Fruit fly (Drosophila melanogaster) whole organism, embryonic: ENCODE data around the gene Kdsr.

Experiments
- Atf6 ChIP-seq: fragments of 200-800 bp; sonication (Bioruptor generic); IDR thresholded peaks from 2 replicates; pipeline ENCODE4 v1.3.6; 2022; ENCODE audit warnings: missing biosample characterization, missing genetic modification characterization
- B-H1 ChIP-seq: fragments of 200-800 bp; sonication (Bioruptor generic); IDR thresholded peaks from 3 replicates; pipeline ENCODE4 v1.3.6; 2022; ENCODE audit warnings: missing biosample characterization, missing genetic modification characterization
- BEAF-32 ChIP-seq: fragments of 200-800 bp; sonication (Bioruptor generic); optimal IDR thresholded peaks from 3 replicates; lab custom pipeline; 2017; ENCODE audit warnings: missing biosample characterization, missing genetic modification characterization, mild to moderate bottlenecking, moderate library complexity, missing genetic modification reagents
- CG10147 ChIP-seq: fragments of 200-800 bp; sonication (Bioruptor generic); optimal IDR thresholded peaks from 2 replicates; lab custom pipeline; 2019; ENCODE audit warnings: missing biosample characterization, mild to moderate bottlenecking, missing genetic modification characterization, moderate library complexity
- CG12155 ChIP-seq: fragments of 200-800 bp; sonication (Bioruptor generic); optimal IDR thresholded peaks from 3 replicates; lab custom pipeline; 2016; ENCODE audit warnings: missing biosample characterization, missing genetic modification characterization
- CG12942 ChIP-seq: fragments of 200-800 bp; sonication (Bioruptor generic); optimal IDR thresholded peaks from 3 replicates; lab custom pipeline; 2016; ENCODE audit warnings: missing biosample characterization, missing genetic modification characterization
- CG14014 ChIP-seq: fragments of 200-800 bp; sonication (Bioruptor generic); IDR thresholded peaks from 2 replicates; pipeline ENCODE4 v1.3.6; 2022; ENCODE audit warnings: missing biosample characterization, missing genetic modification characterization
- CG14710 ChIP-seq: fragments of 200-800 bp; sonication (Bioruptor generic); optimal IDR thresholded peaks from 3 replicates; lab custom pipeline; 2019; ENCODE audit warnings: missing biosample characterization, mild to moderate bottlenecking, missing genetic modification characterization, moderate library complexity
- CG15601 ChIP-seq: fragments of 200-800 bp; sonication (Bioruptor generic); optimal IDR thresholded peaks from 3 replicates; lab custom pipeline; 2019; ENCODE audit warnings: missing biosample characterization, mild to moderate bottlenecking, missing genetic modification characterization, moderate library complexity
- CG17912 ChIP-seq: fragments of 200-800 bp; sonication (Bioruptor generic); optimal IDR thresholded peaks from 2 replicates; lab custom pipeline; 2018; ENCODE audit warnings: missing biosample characterization, mild to moderate bottlenecking, missing genetic modification characterization
- CG2116 ChIP-seq: fragments of 200-800 bp; sonication (Bioruptor generic); optimal IDR thresholded peaks from 3 replicates; lab custom pipeline; 2018; ENCODE audit warnings: missing biosample characterization, mild to moderate bottlenecking, missing genetic modification characterization
- CG32767 ChIP-seq: fragments of 200-800 bp; sonication (Bioruptor generic); IDR thresholded peaks from 2 replicates; pipeline ENCODE4 v1.3.6; 2022; ENCODE audit warnings: missing biosample characterization, missing genetic modification characterization
- CG6175 ChIP-seq: fragments of 200-800 bp; sonication (Bioruptor generic); IDR thresholded peaks from 3 replicates; pipeline ENCODE4 v1.3.6; 2022; ENCODE audit warnings: missing biosample characterization, missing genetic modification characterization
- CG6254 ChIP-seq: fragments of 200-800 bp; sonication (Bioruptor generic); optimal IDR thresholded peaks from 3 replicates; lab custom pipeline; 2017; ENCODE audit warnings: mild to moderate bottlenecking, missing biosample characterization, missing genetic modification reagents, missing genetic modification characterization
- CG6272 ChIP-seq: fragments of 200-800 bp; sonication (Bioruptor generic); IDR thresholded peaks from 2 replicates; pipeline ENCODE4 v1.3.6; 2022; ENCODE audit warnings: missing biosample characterization, missing genetic modification characterization
- CG7928 ChIP-seq: fragments of 200-800 bp; sonication (Bioruptor generic); optimal IDR thresholded peaks from 2 replicates; lab custom pipeline; 2017; ENCODE audit warnings: missing biosample characterization, mild to moderate bottlenecking, missing genetic modification characterization
- CG8089 ChIP-seq: fragments of 200-800 bp; sonication (Bioruptor generic); optimal IDR thresholded peaks from 3 replicates; lab custom pipeline; 2016; ENCODE audit warnings: missing biosample characterization, missing genetic modification characterization
- CG8281 ChIP-seq: fragments of 200-800 bp; sonication (Bioruptor generic); optimal IDR thresholded peaks from 2 replicates; lab custom pipeline; 2018; ENCODE audit warnings: missing biosample characterization, mild to moderate bottlenecking, missing genetic modification characterization, moderate library complexity
- CG9876 ChIP-seq: fragments of 200-800 bp; sonication (Bioruptor generic); optimal IDR thresholded peaks from 2 replicates; lab custom pipeline; 2016; ENCODE audit warnings: missing biosample characterization, missing genetic modification characterization
- Chrac-16 ChIP-seq: fragments of 200-800 bp; sonication (Bioruptor generic); optimal IDR thresholded peaks from 3 replicates; lab custom pipeline; 2016; ENCODE audit warnings: missing biosample characterization, missing genetic modification characterization
- CkIIα-i1 ChIP-seq: fragments of 200-800 bp; sonication (Bioruptor generic); IDR thresholded peaks from 2 replicates; pipeline ENCODE4 v1.3.6; 2022; ENCODE audit warnings: missing biosample characterization, missing genetic modification characterization
- Dfd ChIP-seq, 2 experiments: fragments of >200 bp; optimal IDR thresholded peaks; 2 replicates each; lab custom pipeline; 2017; ENCODE audit warnings: missing biosample characterization in 2 of 2, missing genetic modification characterization in 2 of 2
- Dref ChIP-seq: fragments of 200-800 bp; sonication (Bioruptor generic); IDR thresholded peaks from 2 replicates; pipeline ENCODE4 v1.3.6; 2022; ENCODE audit warnings: missing biosample characterization, missing genetic modification characterization
- GATAe ChIP-seq: fragments of 200-800 bp; sonication (Bioruptor generic); conservative IDR thresholded peaks from 2 replicates; pipeline ENCODE4 v1.3.6; 2022; ENCODE audit warnings: missing biosample characterization, missing genetic modification characterization
- Gug ChIP-seq: fragments of 200-800 bp; sonication (Bioruptor generic); IDR thresholded peaks from 4 replicates; pipeline ENCODE4 v1.3.6; 2022; ENCODE audit warnings: missing biosample characterization, missing genetic modification characterization
- H2.0 ChIP-seq: fragments of 200-800 bp; sonication (Bioruptor generic); IDR thresholded peaks from 2 replicates; pipeline ENCODE4 v1.3.6; 2022; ENCODE audit warnings: missing biosample characterization, missing genetic modification characterization
- HLH4C ChIP-seq: fragments of 200-800 bp; sonication (Bioruptor generic); IDR thresholded peaks from 3 replicates; pipeline ENCODE4 v1.3.6; 2022; ENCODE audit warnings: missing biosample characterization, missing genetic modification characterization; ENCODE audit not compliant: partially characterized antibody
- Hr39 ChIP-seq: fragments of >200 bp; optimal IDR thresholded peaks from 2 replicates; lab custom pipeline; 2017
- Hsf ChIP-seq: fragments of 200-800 bp; sonication (Bioruptor generic); optimal IDR thresholded peaks from 3 replicates; lab custom pipeline; 2016; ENCODE audit warnings: missing biosample characterization, missing genetic modification characterization
- Nf-YA ChIP-seq: fragments of 200-800 bp; sonication (Bioruptor generic); IDR thresholded peaks from 2 replicates; pipeline ENCODE4 v1.3.6; 2022; ENCODE audit warnings: missing biosample characterization, missing genetic modification characterization
- Oaz ChIP-seq: fragments of 200-800 bp; sonication (Bioruptor generic); IDR thresholded peaks from 2 replicates; pipeline ENCODE4 v1.3.6; 2022; ENCODE audit warnings: missing biosample characterization, missing genetic modification characterization
- Optix ChIP-seq: fragments of 200-800 bp; sonication (Bioruptor generic); IDR thresholded peaks from 3 replicates; pipeline ENCODE4 v1.3.6; 2022; ENCODE audit warnings: missing biosample characterization, missing genetic modification characterization
- Rfx ChIP-seq: fragments of 200-800 bp; sonication (Bioruptor generic); IDR thresholded peaks from 2 replicates; pipeline ENCODE4 v1.3.6; 2022; ENCODE audit warnings: missing biosample characterization, missing genetic modification characterization
- cato ChIP-seq: fragments of 200-800 bp; sonication (Bioruptor generic); optimal IDR thresholded peaks from 2 replicates; lab custom pipeline; 2016; ENCODE audit warnings: missing biosample characterization, missing genetic modification characterization, borderline replicate concordance
- cg ChIP-seq: fragments of 200-800 bp; sonication (Bioruptor generic); optimal IDR thresholded peaks from 3 replicates; lab custom pipeline; 2019; ENCODE audit warnings: missing biosample characterization, mild to moderate bottlenecking, missing genetic modification characterization, moderate library complexity
- chif ChIP-seq, 2 experiments: fragments of 200-800 bp; sonication (Bioruptor generic); optimal IDR thresholded peaks; 3 replicates each; lab custom pipeline; 2016; ENCODE audit warnings: missing biosample characterization in 2 of 2, missing genetic modification characterization in 2 of 2
- corto ChIP-seq: fragments of 200-800 bp; sonication (Bioruptor generic); optimal IDR thresholded peaks from 2 replicates; lab custom pipeline; 2016; ENCODE audit warnings: missing biosample characterization, mild to moderate bottlenecking, missing genetic modification characterization, moderate library complexity
- dan ChIP-seq: fragments of 200-800 bp; sonication (Bioruptor generic); IDR thresholded peaks from 2 replicates; pipeline ENCODE4 v1.3.6; 2022; ENCODE audit warnings: missing biosample characterization, missing genetic modification characterization
- en ChIP-seq: fragments of 200-800 bp; sonication (Bioruptor generic); optimal IDR thresholded peaks from 2 replicates; lab custom pipeline; 2016; ENCODE audit warnings: missing biosample characterization, missing genetic modification characterization
- gce ChIP-seq: fragments of 200-800 bp; sonication (Bioruptor generic); IDR thresholded peaks from 3 replicates; pipeline ENCODE4 v1.3.6; 2022; ENCODE audit warnings: missing biosample characterization, missing genetic modification characterization
- lola ChIP-seq, 3 experiments: fragments of >200 bp in 2 of 3; fragments of 200-800 bp in 1 of 3; sonication (Bioruptor generic) in 1 of 3; optimal IDR thresholded peaks; 2 replicates each; lab custom pipeline; 2017 to 2019; ENCODE audit warnings: missing biosample characterization in 3 of 3, missing genetic modification characterization in 3 of 3, mild to moderate bottlenecking in 1 of 3, moderate library complexity in 1 of 3
- mam ChIP-seq: fragments of 200-800 bp; sonication (Bioruptor generic); optimal IDR thresholded peaks from 3 replicates; lab custom pipeline; 2016; ENCODE audit warnings: missing biosample characterization, missing genetic modification characterization
- nmo ChIP-seq: fragments of 200-800 bp; sonication (Bioruptor generic); optimal IDR thresholded peaks from 2 replicates; lab custom pipeline; 2018; ENCODE audit warnings: missing biosample characterization, mild to moderate bottlenecking, missing genetic modification characterization, moderate library complexity
- pho ChIP-seq: fragments of 200-800 bp; sonication (Bioruptor generic); optimal IDR thresholded peaks from 2 replicates; lab custom pipeline; 2016; ENCODE audit warnings: missing biosample characterization, missing genetic modification characterization
- phol ChIP-seq: fragments of 200-800 bp; sonication (Bioruptor generic); optimal IDR thresholded peaks from 3 replicates; lab custom pipeline; 2018; ENCODE audit warnings: missing biosample characterization, mild to moderate bottlenecking, missing genetic modification characterization, moderate library complexity
- ranshi ChIP-seq: fragments of 200-800 bp; sonication (Bioruptor generic); IDR thresholded peaks from 2 replicates; pipeline ENCODE4 v1.3.6; 2022; ENCODE audit warnings: missing biosample characterization, missing genetic modification characterization
- seq ChIP-seq: fragments of 200-800 bp; sonication (Bioruptor generic); IDR thresholded peaks from 2 replicates; pipeline ENCODE4 v1.3.6; 2022; ENCODE audit warnings: missing biosample characterization, missing genetic modification characterization
- shn ChIP-seq: fragments of 200-800 bp; sonication (Bioruptor generic); optimal IDR thresholded peaks from 3 replicates; lab custom pipeline; 2016; ENCODE audit warnings: missing biosample characterization, missing genetic modification characterization
- tio ChIP-seq: fragments of 200-800 bp; sonication (Bioruptor generic); optimal IDR thresholded peaks from 2 replicates; lab custom pipeline; 2017; ENCODE audit warnings: missing biosample characterization, missing genetic modification characterization, inconsistent platforms
- tx ChIP-seq: fragments of 200-800 bp; sonication (Bioruptor generic); optimal IDR thresholded peaks from 2 replicates; lab custom pipeline; 2016; ENCODE audit warnings: missing biosample characterization, missing genetic modification characterization
- unpg ChIP-seq: fragments of 200-800 bp; sonication (Bioruptor generic); optimal IDR thresholded peaks from 3 replicates; lab custom pipeline; 2018; ENCODE audit warnings: missing biosample characterization, mild to moderate bottlenecking, missing genetic modification characterization, moderate library complexity

Gene Kdsr

dm6 chr3R:25258628-25259240 lies 3.6 kb downstream of the Kdsr start, which contains the start of gene CG11857 (continued):
- TF ChIP-seq tx (GFP tag; lab: Kevin White, UChicago), result peak; percentile 96
- TF ChIP-seq dan (GFP tag; lab: Robert Waterston, UW), result peak; percentile 97
- TF ChIP-seq Oaz, result peak; percentile 98
- peak; percentile 99 for TF ChIP-seq nmo (GFP tag; lab: Kevin White, UChicago)
- TF ChIP-seq Chrac-16 (GFP tag; lab: Kevin White, UChicago), result peak; percentile 99
- peak; percentile 99 for TF ChIP-seq CG6272
- TF ChIP-seq CG8281 (tag; lab: Kevin White, UChicago), result peak; percentile 90
- TF ChIP-seq CG14710 (tag; lab: Kevin White, UChicago), result peak; percentile 98
- TF ChIP-seq CG10147 (GFP tag; lab: Kevin White, UChicago), result peak; percentile 97
- TF ChIP-seq CG8089, result peak; percentile 97
- peak; percentile 94 for TF ChIP-seq CG2116
- TF ChIP-seq cato (GFP tag; lab: Kevin White, UChicago), result peak; percentile 97
- no peak for TF ChIP-seq tio (GFP tag; lab: Kevin White, UChicago)
- TF ChIP-seq H2.0 (GFP tag; lab: Robert Waterston, UW), result peak; percentile 99
- TF ChIP-seq corto, result peak; percentile 95
- peak; percentile 96 for TF ChIP-seq gce
- peak; percentile 96 for TF ChIP-seq Nf-YA (GFP tag; lab: Robert Waterston, UW)
- peak; percentile 97 to 98 for TF ChIP-seq chif (GFP tag; optimal IDR thresholded peaks at IDR 0.05; lab: Kevin White, UChicago)
- TF ChIP-seq CG17912 (GFP tag; lab: Kevin White, UChicago), result peak; percentile 90
- TF ChIP-seq unpg, result peak; percentile 98
- peak; percentile 97 for TF ChIP-seq shn (GFP tag; lab: Kevin White, UChicago)
- peak in 1 of 2 experiments; percentile 82 for TF ChIP-seq Dfd (GFP tag; optimal IDR thresholded peaks at IDR 0.05; lab: Kevin White, UChicago)
- peak; percentile 96 for TF ChIP-seq CG15601 (tag; lab: Kevin White, UChicago)
- TF ChIP-seq CG12942 (GFP tag; lab: Kevin White, UChicago), result peak; percentile 98
- TF ChIP-seq HLH4C (GFP tag; lab: Robert Waterston, UW), result peak; percentile 99
- peak; percentile 96 for TF ChIP-seq CG9876 (GFP tag; lab: Kevin White, UChicago)
- no peak for TF ChIP-seq cg
- TF ChIP-seq Hsf (GFP tag; lab: Kevin White, UChicago), result peak; percentile 99
- TF ChIP-seq GATAe, result peak; percentile 97
- TF ChIP-seq Gug, result peak; percentile 99
- peak; percentile 97 for TF ChIP-seq CG32767
- TF ChIP-seq CG6254, result peak; percentile 74
- peak; percentile 98 for TF ChIP-seq pho (GFP tag; lab: Kevin White, UChicago)
- TF ChIP-seq CG12155 (GFP tag; lab: Kevin White, UChicago), result peak; percentile 98
- peak; percentile 98 for TF ChIP-seq phol (tag; lab: Kevin White, UChicago)
- peak; percentile 99 for TF ChIP-seq ranshi (GFP tag; lab: Robert Waterston, UW)
- TF ChIP-seq Hr39 (lab: Kevin White, UChicago), result no peak
- peak; percentile 98 for TF ChIP-seq Atf6 (GFP tag; lab: Robert Waterston, UW)
- peak; percentile 99 for TF ChIP-seq Optix (GFP tag; lab: Robert Waterston, UW)
- peak; percentile 97 for TF ChIP-seq seq (GFP tag; lab: Robert Waterston, UW)
- peak; percentile 99 for TF ChIP-seq Rfx (GFP tag; lab: Robert Waterston, UW)
- TF ChIP-seq CG6175 (GFP tag; lab: Robert Waterston, UW), result peak; percentile 98
- TF ChIP-seq Dref (GFP tag; lab: Robert Waterston, UW), result peak; percentile 81
- TF ChIP-seq CG7928 (GFP tag; lab: Kevin White, UChicago), result peak; percentile 98
- TF ChIP-seq CG14014 (GFP tag; lab: Robert Waterston, UW), result peak; percentile 99
- peak; percentile 99 for TF ChIP-seq mam (GFP tag; lab: Kevin White, UChicago)
- peak in 1 of 3 experiments; percentile 97 for TF ChIP-seq lola (GFP tag; optimal IDR thresholded peaks at IDR 0.05; lab: Kevin White, UChicago)
- TF ChIP-seq en, result peak; percentile 90
- TF ChIP-seq CkIIα-i1, result peak; percentile 90
- TF ChIP-seq BEAF-32 (GFP tag; lab: Kevin White, UChicago), result peak; percentile 100
- peak; percentile 98 for TF ChIP-seq B-H1 (GFP tag; lab: Robert Waterston, UW)
